Worm (Caenorhabditis elegans) whole organism, L4/young adult: ENCODE results near the gene ssup-72.

Experiments
- W03F9.2 ChIP-seq: fragments of 150-350 bp; optimal IDR thresholded peaks from 2 replicates; lab custom pipeline; 2014; ENCODE audit warnings: missing biosample characterization, missing genetic modification characterization
- him-1 ChIP-seq: sonication (generic microtip); optimal IDR thresholded peaks from 2 replicates; lab custom pipeline; 2016; ENCODE audit warnings: missing genotype, missing genetic modification reagents, missing genetic modification characterization, missing compliant biosample characterization

DNA sequence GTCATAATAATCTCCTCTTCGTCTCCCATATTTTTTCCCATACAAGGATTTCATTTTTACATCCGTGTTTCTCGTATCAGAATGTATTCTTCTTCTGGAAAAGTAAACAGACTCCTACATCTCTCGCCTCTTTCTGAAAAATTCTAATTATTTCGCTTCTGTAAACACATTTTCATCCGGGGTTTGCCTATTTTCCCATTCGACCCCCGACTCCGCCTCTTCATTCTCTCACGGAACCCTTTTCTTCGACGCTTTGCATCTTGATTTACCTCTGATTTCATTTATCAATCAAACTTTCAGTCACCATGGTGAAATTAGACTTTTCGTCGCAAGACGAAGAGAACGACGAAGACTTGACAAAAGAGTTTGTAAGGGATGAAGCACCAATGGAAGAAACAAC is 34.3 kb downstream of the ssup-72 start, which contains the start of gene snt-1:
- TF ChIP-seq W03F9.2 (no peak), him-1 (tag; lab: Kevin White, UChicago) (no peak)
